Worm (Caenorhabditis elegans) whole organism, late embryonic: ENCODE measurements around the gene C24A3.9.

ENCODE experiments used
- C08G9.2 ChIP-seq: sonication (generic microtip); optimal IDR thresholded peaks from 2 replicates; lab custom pipeline; 2016; ENCODE audit warnings: mild to moderate bottlenecking, missing genetic modification characterization, moderate library complexity, missing compliant biosample characterization
- C38D4.7 ChIP-seq: fragments of 200-800 bp; sonication (Bioruptor generic); optimal IDR thresholded peaks from 2 replicates; lab custom pipeline; 2018; ENCODE audit warnings: mild to moderate bottlenecking, missing genetic modification characterization, moderate library complexity, missing compliant biosample characterization
- K02D7.2 ChIP-seq: sonication (generic microtip); optimal IDR thresholded peaks from 2 replicates; lab custom pipeline; 2017; ENCODE audit warnings: mild to moderate bottlenecking, missing genetic modification characterization, missing compliant biosample characterization
- K09A11.1 ChIP-seq: sonication (generic microtip); optimal IDR thresholded peaks from 2 replicates; lab custom pipeline; 2017; ENCODE audit warnings: antibody characterized with exemption, mild to moderate bottlenecking, missing genetic modification characterization, missing compliant biosample characterization; ENCODE audit not compliant: insufficient read depth
- T23F11.4 ChIP-seq: fragments of 200-800 bp; sonication (Bioruptor generic); optimal IDR thresholded peaks from 2 replicates; lab custom pipeline; 2018; ENCODE audit warnings: mild to moderate bottlenecking, missing genetic modification characterization, missing compliant biosample characterization
- Y22D7AL.16 ChIP-seq: sonication (generic microtip); optimal IDR thresholded peaks from 2 replicates; lab custom pipeline; 2016; ENCODE audit warnings: missing genetic modification characterization, missing compliant biosample characterization
- ahr-1 ChIP-seq: sonication (generic microtip); optimal IDR thresholded peaks from 2 replicates; lab custom pipeline; 2016; ENCODE audit warnings: missing genetic modification characterization, missing compliant biosample characterization
- ceh-19 ChIP-seq: fragments of 200-800 bp; sonication (Bioruptor generic); optimal IDR thresholded peaks from 2 replicates; lab custom pipeline; 2018; ENCODE audit warnings: mild to moderate bottlenecking, missing genetic modification characterization, missing compliant biosample characterization
- ceh-22 ChIP-seq: sonication (generic microtip); optimal IDR thresholded peaks from 2 replicates; lab custom pipeline; 2017; ENCODE audit warnings: missing biosample characterization, missing genetic modification characterization
- ceh-31 ChIP-seq: sonication (generic microtip); optimal IDR thresholded peaks from 2 replicates; lab custom pipeline; 2016; ENCODE audit warnings: missing genetic modification characterization, missing compliant biosample characterization
- ceh-34 ChIP-seq: sonication (generic microtip); optimal IDR thresholded peaks from 2 replicates; lab custom pipeline; 2016; ENCODE audit warnings: mild to moderate bottlenecking, missing genetic modification characterization, missing compliant biosample characterization
- ceh-48 ChIP-seq: sonication (generic microtip); optimal IDR thresholded peaks from 2 replicates; lab custom pipeline; 2016; ENCODE audit warnings: missing genetic modification characterization, inconsistent platforms, missing compliant biosample characterization
- ceh-9 ChIP-seq: sonication (generic microtip); optimal IDR thresholded peaks from 2 replicates; lab custom pipeline; 2016; ENCODE audit warnings: mild to moderate bottlenecking, missing genetic modification characterization, inconsistent platforms, missing compliant biosample characterization
- dmd-4 ChIP-seq: sonication (generic microtip); optimal IDR thresholded peaks from 2 replicates; lab custom pipeline; 2016; ENCODE audit warnings: borderline replicate concordance, missing genetic modification characterization, missing compliant biosample characterization
- elt-2 ChIP-seq: sonication (generic microtip); optimal IDR thresholded peaks from 2 replicates; lab custom pipeline; 2016; ENCODE audit warnings: missing genetic modification reagents, missing genetic modification characterization, missing compliant biosample characterization
- eyg-1 ChIP-seq: sonication (generic microtip); optimal IDR thresholded peaks from 2 replicates; lab custom pipeline; 2016; ENCODE audit warnings: missing genotype, missing genetic modification characterization, missing compliant biosample characterization
- fax-1 ChIP-seq: sonication (generic microtip); optimal IDR thresholded peaks from 2 replicates; lab custom pipeline; 2016; ENCODE audit warnings: missing genotype, missing genetic modification characterization, missing compliant biosample characterization
- fkh-10 ChIP-seq: fragments of 150-350 bp; optimal IDR thresholded peaks from 2 replicates; lab custom pipeline; 2014; ENCODE audit warnings: missing biosample characterization, missing genetic modification reagents, missing genetic modification characterization
- gmeb-2 ChIP-seq: sonication (generic microtip); optimal IDR thresholded peaks from 2 replicates; lab custom pipeline; 2016; ENCODE audit warnings: missing genetic modification characterization, inconsistent platforms, missing compliant biosample characterization
- hlh-15 ChIP-seq: sonication (generic microtip); optimal IDR thresholded peaks from 2 replicates; lab custom pipeline; 2016; ENCODE audit warnings: missing genetic modification characterization, missing compliant biosample characterization
- hlh-8 ChIP-seq: sonication (generic microtip); optimal IDR thresholded peaks from 2 replicates; lab custom pipeline; 2016; ENCODE audit warnings: missing genotype, missing genetic modification characterization, missing compliant biosample characterization
- lim-6 ChIP-seq: sonication (generic microtip); optimal IDR thresholded peaks from 2 replicates; lab custom pipeline; 2016; ENCODE audit warnings: missing genetic modification characterization, missing compliant biosample characterization
- lin-11 ChIP-seq: fragments of 200-800 bp; sonication (Bioruptor generic); optimal IDR thresholded peaks from 2 replicates; lab custom pipeline; 2018; ENCODE audit warnings: mild to moderate bottlenecking, missing genetic modification characterization, missing compliant biosample characterization
- mec-3 ChIP-seq: sonication (generic microtip); optimal IDR thresholded peaks from 2 replicates; lab custom pipeline; 2016; ENCODE audit warnings: borderline replicate concordance, missing genetic modification characterization, missing compliant biosample characterization
- nhr-11 ChIP-seq: fragments of 150-350 bp; optimal IDR thresholded peaks from 2 replicates; lab custom pipeline; 2014; ENCODE audit warnings: missing biosample characterization, missing genetic modification characterization
- npax-4 ChIP-seq: sonication (generic microtip); optimal IDR thresholded peaks from 2 replicates; lab custom pipeline; 2016; ENCODE audit warnings: missing genetic modification characterization, missing compliant biosample characterization
- odd-2 ChIP-seq: sonication (generic microtip); optimal IDR thresholded peaks from 2 replicates; lab custom pipeline; 2017; ENCODE audit warnings: antibody characterized with exemption, mild to moderate bottlenecking, missing genetic modification characterization, missing compliant biosample characterization
- pag-3 ChIP-seq: sonication (generic microtip); optimal IDR thresholded peaks from 2 replicates; lab custom pipeline; 2016; ENCODE audit warnings: missing compliant biosample characterization, missing genetic modification characterization, borderline replicate concordance
- pat-9 ChIP-seq: fragments of 200-800 bp; sonication (Bioruptor generic); optimal IDR thresholded peaks from 2 replicates; lab custom pipeline; 2018; ENCODE audit warnings: mild to moderate bottlenecking, missing genetic modification characterization, moderate library complexity, missing compliant biosample characterization
- pax-1 ChIP-seq: fragments of 150-350 bp; optimal IDR thresholded peaks from 2 replicates; lab custom pipeline; 2014; ENCODE audit warnings: missing biosample characterization, missing genetic modification characterization
- pha-2 ChIP-seq: sonication (generic microtip); optimal IDR thresholded peaks from 2 replicates; lab custom pipeline; 2017; ENCODE audit warnings: mild to moderate bottlenecking, missing genetic modification characterization, missing compliant biosample characterization
- pha-4 ChIP-seq: fragments of 150-350 bp; optimal IDR thresholded peaks from 2 replicates; lab custom pipeline; 2018; ENCODE audit warnings: missing biosample characterization, missing genetic modification reagents, missing genetic modification characterization
- pqm-1 ChIP-seq: sonication (generic microtip); optimal IDR thresholded peaks from 2 replicates; lab custom pipeline; 2016; ENCODE audit warnings: missing genetic modification characterization, missing compliant biosample characterization
- pros-1 ChIP-seq: fragments of 150-350 bp; optimal IDR thresholded peaks from 2 replicates; lab custom pipeline; 2014; ENCODE audit warnings: missing biosample characterization, missing genetic modification reagents, missing genetic modification characterization
- ref-2 ChIP-seq: sonication (generic microtip); optimal IDR thresholded peaks from 2 replicates; lab custom pipeline; 2016; ENCODE audit warnings: missing genetic modification characterization, missing compliant biosample characterization
- rnt-1 ChIP-seq: sonication (generic microtip); optimal IDR thresholded peaks from 2 replicates; lab custom pipeline; 2016; ENCODE audit warnings: missing genetic modification characterization, missing compliant biosample characterization
- sdc-2 ChIP-seq: sonication (generic microtip); optimal IDR thresholded peaks from 2 replicates; lab custom pipeline; 2016; ENCODE audit warnings: missing genotype, missing genetic modification characterization, missing compliant biosample characterization
- sox-2 ChIP-seq: fragments of 200-800 bp; sonication (Bioruptor generic); IDR thresholded peaks from 2 replicates; pipeline ENCODE4 v1.3.6; 2022; ENCODE audit warnings: missing genetic modification reagents, missing genetic modification characterization, missing compliant biosample characterization
- syd-9 ChIP-seq: sonication (generic microtip); optimal IDR thresholded peaks from 2 replicates; lab custom pipeline; 2016; ENCODE audit warnings: mild to moderate bottlenecking, missing genetic modification characterization, moderate library complexity, missing compliant biosample characterization
- tbx-2 ChIP-seq: sonication (generic microtip); optimal IDR thresholded peaks from 2 replicates; lab custom pipeline; 2016; ENCODE audit warnings: missing genetic modification characterization, missing compliant biosample characterization
- ttx-3 ChIP-seq: sonication (generic microtip); optimal IDR thresholded peaks from 2 replicates; lab custom pipeline; 2016; ENCODE audit warnings: missing genetic modification reagents, missing genetic modification characterization, missing compliant biosample characterization
- unc-3 ChIP-seq, 2 experiments: fragments of 200-800 bp in 1 of 2; sonication (Bioruptor generic) in 1 of 2; sonication (generic microtip) in 1 of 2; conservative IDR thresholded peaks in 1 of 2; optimal IDR thresholded peaks in 1 of 2; 2 replicates each; pipeline versions ENCODE4 v1.3.6 to Lab custom; 2016 to 2022; ENCODE audit warnings: missing compliant biosample characterization in 2 of 2, missing genetic modification characterization in 2 of 2, missing genetic modification reagents in 1 of 2
- zip-5 ChIP-seq: sonication (generic microtip); optimal IDR thresholded peaks from 2 replicates; lab custom pipeline; 2016; ENCODE audit warnings: missing genetic modification characterization, missing compliant biosample characterization
- ztf-16 ChIP-seq: sonication (generic microtip); optimal IDR thresholded peaks from 2 replicates; lab custom pipeline; 2017; ENCODE audit warnings: missing genetic modification characterization, missing compliant biosample characterization

Gene C24A3.9

DNA sequence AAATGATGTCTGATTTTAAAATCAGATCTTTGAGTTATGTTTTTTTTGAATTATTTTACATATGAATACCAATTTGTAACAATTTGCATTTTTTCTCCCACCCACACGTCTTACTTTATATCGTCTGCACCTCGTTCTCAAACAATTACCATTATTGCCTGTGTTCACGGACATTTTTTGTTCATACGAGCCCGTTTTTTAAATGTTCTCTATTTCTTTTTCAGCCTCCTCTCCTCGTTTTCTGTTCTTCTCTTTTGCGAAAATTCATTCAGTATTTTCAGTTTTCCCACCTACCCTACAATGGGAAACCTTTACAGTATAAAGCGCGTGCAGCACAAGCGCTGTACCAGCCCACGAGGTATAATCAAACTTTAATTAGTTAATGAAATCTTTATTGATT is 35.6 kb upstream of the C24A3.9 start, which contains the start of gene prdm-14:
TSS of gene prdm-14 (plus strand) at position 301 of the 400 bp plus-strand sequence.
- no peak for TF ChIP-seq ceh-34 (tag; lab: Kevin White, UChicago)
- TF ChIP-seq K02D7.2 (tag; lab: Kevin White, UChicago) = no peak
- TF ChIP-seq unc-3 (GFP tag; conservative IDR thresholded peaks at IDR 0.05; lab: Robert Waterston, UW) = no peak
- TF ChIP-seq unc-3 (tag; optimal IDR thresholded peaks at IDR 0.05; lab: Kevin White, UChicago) = no peak
- TF ChIP-seq pros-1 = no peak
- no peak for TF ChIP-seq hlh-15 (tag; lab: Kevin White, UChicago)
- no peak for TF ChIP-seq syd-9 (tag; lab: Kevin White, UChicago)

DNA sequence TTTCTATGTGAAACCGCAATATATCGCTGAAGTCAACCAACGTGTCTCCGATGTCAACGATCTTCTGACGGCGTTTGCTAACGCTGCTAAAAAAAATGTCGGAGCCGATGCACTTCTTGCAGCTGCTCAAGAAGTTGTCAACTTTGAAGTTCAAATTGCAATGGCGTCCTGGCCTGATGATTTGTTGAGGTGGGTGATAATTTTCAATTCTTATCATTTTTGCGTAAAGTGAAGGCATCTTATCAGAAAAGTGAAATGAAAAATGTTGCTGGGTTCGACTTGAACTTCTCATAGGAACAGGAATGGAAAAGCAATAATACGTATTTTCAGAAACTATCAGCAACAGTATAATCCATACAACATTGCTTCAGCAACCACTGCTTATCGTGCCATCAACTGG is 25.9 kb upstream of the C24A3.9 start:
- TF ChIP-seq T23F11.4 = no peak
- TF ChIP-seq hlh-8 (tag; lab: Kevin White, UChicago) = no peak
- no peak for TF ChIP-seq lim-6
- TF ChIP-seq hlh-15 (tag; lab: Kevin White, UChicago) = no peak
- TF ChIP-seq ref-2 = no peak
- no peak for TF ChIP-seq ceh-19
- TF ChIP-seq K02D7.2 (tag; lab: Kevin White, UChicago) = no peak
- no peak for TF ChIP-seq pag-3 (tag; lab: Kevin White, UChicago)
- TF ChIP-seq sox-2 = no peak
- no peak for TF ChIP-seq K09A11.1 (tag; lab: Kevin White, UChicago)
- TF ChIP-seq pha-2 = no peak
- no peak for TF ChIP-seq ahr-1 (tag; lab: Kevin White, UChicago)
- TF ChIP-seq C08G9.2 (tag; lab: Kevin White, UChicago) = no peak
- TF ChIP-seq eyg-1 (tag; lab: Kevin White, UChicago) = no peak

DNA sequence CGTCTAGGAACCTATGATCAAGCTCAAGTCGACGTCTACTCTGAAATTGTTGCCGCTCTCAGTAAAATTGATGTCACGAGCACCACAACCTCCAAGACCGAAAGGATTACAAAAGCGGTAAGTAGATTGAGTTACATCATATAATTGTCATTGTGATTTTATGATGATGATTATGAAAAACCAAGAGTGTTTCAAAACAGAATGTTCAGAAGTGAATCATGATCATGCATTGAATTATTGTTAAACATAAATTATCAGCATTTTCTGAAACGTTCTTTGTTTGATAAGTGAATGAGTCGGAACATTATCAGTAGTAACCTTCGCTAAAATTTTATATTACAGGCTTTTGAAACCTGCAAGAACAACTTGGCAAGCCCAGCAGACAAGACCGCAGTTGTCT is 24.8 kb upstream of the C24A3.9 start:
- TF ChIP-seq ceh-22 (tag; lab: Kevin White, UChicago) = no peak
- TF ChIP-seq gmeb-2 (tag; lab: Kevin White, UChicago) = no peak
- TF ChIP-seq lin-11 (tag; lab: Kevin White, UChicago) = no peak
- no peak for TF ChIP-seq hlh-15 (tag; lab: Kevin White, UChicago)
- no peak for TF ChIP-seq ceh-19
- no peak for TF ChIP-seq Y22D7AL.16
- TF ChIP-seq fax-1 (tag; lab: Kevin White, UChicago) = no peak
- no peak for TF ChIP-seq dmd-4 (tag; lab: Kevin White, UChicago)
- TF ChIP-seq zip-5 (tag; lab: Kevin White, UChicago) = no peak
- no peak for TF ChIP-seq npax-4 (tag; lab: Kevin White, UChicago)
- TF ChIP-seq fkh-10 = no peak
- TF ChIP-seq K09A11.1 (tag; lab: Kevin White, UChicago) = no peak
- no peak for TF ChIP-seq ztf-16 (tag; lab: Kevin White, UChicago)
- TF ChIP-seq C38D4.7 (GFP tag; lab: Kevin White, UChicago) = no peak
- no peak for TF ChIP-seq rnt-1

DNA sequence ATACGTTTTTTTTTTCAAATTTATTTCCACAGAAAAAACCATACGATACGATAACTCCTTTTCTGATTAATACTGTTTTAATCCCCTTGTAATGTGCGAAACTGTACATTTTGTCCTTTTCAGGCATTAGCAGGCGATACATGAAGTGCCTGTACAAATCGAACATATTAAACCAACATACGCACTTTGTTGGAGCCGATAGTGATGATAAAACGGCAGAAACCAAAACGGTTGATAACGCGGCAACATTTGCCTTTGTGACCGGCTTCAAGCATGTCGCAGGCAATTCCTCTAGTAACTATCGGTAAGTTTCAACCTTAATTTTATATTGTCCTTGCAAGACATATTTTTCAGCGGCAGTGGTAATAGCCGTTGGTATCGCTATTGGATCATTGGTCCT is 24.0 kb upstream of the C24A3.9 start, which contains the start of gene nep-22:
TSS of gene nep-22 (plus strand) at position 245 of the 400 bp plus-strand sequence.
- no peak for TF ChIP-seq unc-3 (GFP tag; conservative IDR thresholded peaks at IDR 0.05; lab: Robert Waterston, UW)
- TF ChIP-seq unc-3 (tag; optimal IDR thresholded peaks at IDR 0.05; lab: Kevin White, UChicago) = no peak
- TF ChIP-seq tbx-2 (tag; lab: Kevin White, UChicago) = no peak
- peak; percentile 18 for TF ChIP-seq elt-2 (tag; lab: Kevin White, UChicago)
- TF ChIP-seq ttx-3 = no peak

DNA sequence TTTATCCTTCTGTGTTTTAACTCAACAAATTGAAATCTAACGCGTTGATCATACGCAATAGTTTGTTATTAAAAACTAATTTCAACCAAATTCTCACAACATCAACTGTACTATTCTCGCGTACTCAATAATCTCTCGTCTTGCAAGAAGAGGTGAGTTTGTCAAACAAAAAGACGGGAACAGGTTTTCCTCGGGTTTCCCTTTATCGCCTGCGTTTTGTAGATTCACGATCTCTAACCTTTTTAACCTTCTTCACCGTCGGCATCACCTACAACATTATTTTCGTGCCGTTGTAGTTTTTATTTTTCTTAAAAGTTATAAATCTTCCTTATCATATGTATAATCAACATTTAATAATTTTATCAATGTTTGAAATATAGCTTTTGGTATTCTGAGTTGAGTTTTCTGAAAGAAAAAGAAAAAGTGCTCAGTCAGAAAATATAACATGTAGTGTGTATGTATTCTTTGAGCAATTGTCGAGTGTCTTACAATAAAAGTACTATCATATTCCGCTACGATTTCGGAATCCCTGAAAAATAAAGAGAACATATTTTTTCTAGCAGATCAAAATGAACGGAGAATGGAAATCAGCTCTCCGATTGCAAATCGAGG is 18.7 kb upstream of the C24A3.9 start, which contains the start of gene snf-12:
TSS of gene snf-12 (plus strand) at position 562 of the 612 bp plus-strand sequence.
- TF ChIP-seq mec-3 (tag; lab: Kevin White, UChicago) = no peak
- TF ChIP-seq pat-9 (tag; lab: Kevin White, UChicago) = no peak
- no peak for TF ChIP-seq pha-4
- TF ChIP-seq syd-9 (tag; lab: Kevin White, UChicago) = no peak
- no peak for TF ChIP-seq odd-2 (tag; lab: Kevin White, UChicago)
- no peak for TF ChIP-seq pax-1 (tag; lab: Kevin White, UChicago)
- TF ChIP-seq sdc-2 (tag; lab: Kevin White, UChicago) = no peak
- no peak for TF ChIP-seq ceh-31 (tag; lab: Kevin White, UChicago)
- no peak for TF ChIP-seq ceh-9 (tag; lab: Kevin White, UChicago)
- TF ChIP-seq sox-2 = no peak
- TF ChIP-seq npax-4 (tag; lab: Kevin White, UChicago) = no peak
- no peak for TF ChIP-seq ceh-48
- no peak for TF ChIP-seq nhr-11 (tag; lab: Kevin White, UChicago)
- TF ChIP-seq K09A11.1 (tag; lab: Kevin White, UChicago) = no peak
- no peak for TF ChIP-seq rnt-1
- TF ChIP-seq pqm-1 = no peak
- no peak for TF ChIP-seq ceh-19
